Worm (Caenorhabditis elegans) whole organism, L1 larva: ENCODE results near the gene smex-1.

ENCODE experiments used
- Y116A8C.19 ChIP-seq: sonication (generic microtip); optimal IDR thresholded peaks from 2 replicates; lab custom pipeline; 2016; ENCODE audit warnings: missing compliant biosample characterization, missing genetic modification characterization, borderline replicate concordance
- aly-2 ChIP-seq: fragments of 150-350 bp; optimal IDR thresholded peaks from 2 replicates; lab custom pipeline; 2014; ENCODE audit warnings: missing biosample characterization, missing genetic modification characterization
- blmp-1 ChIP-seq: fragments of 150-350 bp; optimal IDR thresholded peaks from 2 replicates; lab custom pipeline; 2014; ENCODE audit warnings: missing biosample characterization, missing genetic modification characterization
- ceh-8 ChIP-seq: fragments of 200-800 bp; sonication (Bioruptor generic); optimal IDR thresholded peaks from 2 replicates; lab custom pipeline; 2018; ENCODE audit warnings: mild to moderate bottlenecking, missing genetic modification characterization, moderate library complexity, missing compliant biosample characterization
- ceh-82 ChIP-seq, 3 experiments: fragments of 150-350 bp in 1 of 3; sonication (generic microtip) in 2 of 3; optimal IDR thresholded peaks; 2 replicates each; lab custom pipeline; 2014 to 2017; ENCODE audit warnings: missing biosample characterization in 3 of 3, missing genetic modification characterization in 3 of 3
- dpl-1 ChIP-seq, 3 experiments: fragments of 150-350 bp in 2 of 3; sonication (generic microtip) in 1 of 3; optimal IDR thresholded peaks; 2 replicates each; lab custom pipeline; 2014 to 2017; ENCODE audit warnings: missing biosample characterization in 3 of 3, missing genetic modification characterization in 3 of 3, missing genetic modification reagents in 3 of 3
- dsc-1 ChIP-seq: sonication (generic microtip); optimal IDR thresholded peaks from 2 replicates; lab custom pipeline; 2016; ENCODE audit warnings: mild to moderate bottlenecking, missing genetic modification characterization, missing compliant biosample characterization
- ets-5 ChIP-seq: fragments of 200-800 bp; sonication (Bioruptor generic); IDR thresholded peaks from 2 replicates; pipeline ENCODE4 v1.3.6; 2022; ENCODE audit warnings: missing genetic modification characterization, missing compliant biosample characterization
- fkh-4 ChIP-seq: sonication (generic microtip); optimal IDR thresholded peaks from 2 replicates; lab custom pipeline; 2016; ENCODE audit warnings: missing compliant biosample characterization, missing genetic modification characterization, borderline replicate concordance
- fkh-8 ChIP-seq: sonication (generic microtip); optimal IDR thresholded peaks from 2 replicates; lab custom pipeline; 2016; ENCODE audit warnings: mild to moderate bottlenecking, missing genetic modification characterization, missing compliant biosample characterization
- hlh-4 ChIP-seq: sonication (generic microtip); optimal IDR thresholded peaks from 2 replicates; lab custom pipeline; 2016; ENCODE audit warnings: mild to moderate bottlenecking, missing genetic modification characterization, missing compliant biosample characterization
- hpl-2 ChIP-seq: fragments of 150-350 bp; optimal IDR thresholded peaks from 2 replicates; lab custom pipeline; 2014; ENCODE audit warnings: missing biosample characterization, missing genetic modification reagents, missing genetic modification characterization
- isw-1 ChIP-seq: fragments of 200-800 bp; sonication (Bioruptor generic); IDR thresholded peaks from 2 replicates; pipeline ENCODE4 v1.3.6; 2022; ENCODE audit warnings: missing genetic modification characterization, missing compliant biosample characterization
- lin-13 ChIP-seq: fragments of 150-350 bp; optimal IDR thresholded peaks from 2 replicates; lab custom pipeline; 2014; ENCODE audit warnings: missing biosample characterization, missing genetic modification reagents, missing genetic modification characterization
- lin-14 ChIP-seq: fragments of 200-800 bp; sonication (Bioruptor generic); optimal IDR thresholded peaks from 2 replicates; lab custom pipeline; 2018; ENCODE audit warnings: mild to moderate bottlenecking, missing genetic modification characterization, moderate library complexity, missing compliant biosample characterization
- lsy-2 ChIP-seq, 2 experiments: fragments of 150-350 bp; optimal IDR thresholded peaks; 2 replicates each; lab custom pipeline; 2014; ENCODE audit warnings: missing biosample characterization in 2 of 2, missing genetic modification characterization in 2 of 2
- mab-9 ChIP-seq: fragments of 200-800 bp; sonication (Bioruptor generic); IDR thresholded peaks from 2 replicates; pipeline ENCODE4 v1.3.6; 2022; ENCODE audit warnings: missing genetic modification reagents, missing genetic modification characterization, missing compliant biosample characterization
- mep-1 ChIP-seq: fragments of 150-350 bp; optimal IDR thresholded peaks from 2 replicates; lab custom pipeline; 2014; ENCODE audit warnings: missing biosample characterization, missing genetic modification characterization
- nhr-11 ChIP-seq: fragments of 150-350 bp; optimal IDR thresholded peaks from 2 replicates; lab custom pipeline; 2014; ENCODE audit warnings: missing biosample characterization, missing genetic modification characterization
- nhr-20 ChIP-seq: sonication (generic microtip); optimal IDR thresholded peaks from 2 replicates; lab custom pipeline; 2016; ENCODE audit warnings: mild to moderate bottlenecking, missing genetic modification characterization, missing compliant biosample characterization
- nhr-237 ChIP-seq: fragments of 150-350 bp; optimal IDR thresholded peaks from 2 replicates; lab custom pipeline; 2014; ENCODE audit warnings: missing biosample characterization, missing genetic modification characterization
- nhr-28 ChIP-seq: fragments of 150-350 bp; optimal IDR thresholded peaks from 2 replicates; lab custom pipeline; 2014; ENCODE audit warnings: missing biosample characterization, missing genetic modification characterization
- nhr-71 ChIP-seq: sonication (generic microtip); optimal IDR thresholded peaks from 2 replicates; lab custom pipeline; 2016; ENCODE audit warnings: mild to moderate bottlenecking, missing genetic modification characterization, moderate library complexity, missing compliant biosample characterization
- nhr-76 ChIP-seq: sonication (generic microtip); optimal IDR thresholded peaks from 2 replicates; lab custom pipeline; 2017; ENCODE audit warnings: missing biosample characterization, missing genetic modification characterization
- nhr-90 ChIP-seq: sonication (generic microtip); optimal IDR thresholded peaks from 2 replicates; lab custom pipeline; 2016; ENCODE audit warnings: mild to moderate bottlenecking, missing genetic modification characterization, missing compliant biosample characterization; ENCODE audit not compliant: poor library complexity
- pqm-1 ChIP-seq: sonication (generic microtip); optimal IDR thresholded peaks from 3 replicates; lab custom pipeline; 2017; ENCODE audit warnings: missing biosample characterization, missing genetic modification characterization
- rnt-1 ChIP-seq: sonication (generic microtip); optimal IDR thresholded peaks from 2 replicates; lab custom pipeline; 2016; ENCODE audit warnings: mild to moderate bottlenecking, missing genetic modification characterization, moderate library complexity, missing compliant biosample characterization
- skn-1 ChIP-seq: fragments of 150-350 bp; optimal IDR thresholded peaks from 2 replicates; lab custom pipeline; 2014; ENCODE audit warnings: missing biosample characterization, missing genetic modification characterization
- snpc-4 ChIP-seq: fragments of 150-350 bp; optimal IDR thresholded peaks from 2 replicates; lab custom pipeline; 2014; ENCODE audit warnings: missing biosample characterization, missing genetic modification characterization
- snu-23 ChIP-seq: sonication (generic microtip); optimal IDR thresholded peaks from 2 replicates; lab custom pipeline; 2016; ENCODE audit warnings: missing genetic modification characterization, missing compliant biosample characterization
- swsn-7 ChIP-seq: sonication (generic microtip); optimal IDR thresholded peaks from 2 replicates; lab custom pipeline; 2016; ENCODE audit warnings: missing genetic modification characterization, missing compliant biosample characterization
- tbx-2 ChIP-seq: sonication (generic microtip); optimal IDR thresholded peaks from 2 replicates; lab custom pipeline; 2016; ENCODE audit warnings: missing genetic modification characterization, missing compliant biosample characterization
- unc-130 ChIP-seq: fragments of 150-350 bp; optimal IDR thresholded peaks from 2 replicates; lab custom pipeline; 2017; ENCODE audit warnings: missing biosample characterization, missing genetic modification characterization, inconsistent platforms
- unc-98 ChIP-seq: fragments of 200-800 bp; sonication (Bioruptor generic); IDR thresholded peaks from 2 replicates; pipeline ENCODE4 v1.3.6; 2022; ENCODE audit warnings: missing genetic modification characterization, missing compliant biosample characterization
- vab-15 ChIP-seq: sonication (generic microtip); optimal IDR thresholded peaks from 2 replicates; lab custom pipeline; 2017; ENCODE audit warnings: missing genotype, mild to moderate bottlenecking, missing genetic modification characterization, missing compliant biosample characterization
- xbp-1 ChIP-seq: sonication (generic microtip); optimal IDR thresholded peaks from 2 replicates; lab custom pipeline; 2016; ENCODE audit warnings: missing genetic modification characterization, missing compliant biosample characterization
- ztf-11 ChIP-seq, 2 experiments: sonication (generic microtip); optimal IDR thresholded peaks; 2 replicates each; lab custom pipeline; 2016 to 2017; ENCODE audit warnings: missing genetic modification characterization in 2 of 2, missing biosample characterization in 1 of 2, missing compliant biosample characterization in 1 of 2
- ztf-4 ChIP-seq: fragments of 150-350 bp; optimal IDR thresholded peaks from 2 replicates; lab custom pipeline; 2014; ENCODE audit warnings: missing biosample characterization, missing genetic modification characterization

The smex-1 gene

ce11 chrV:8252532-8252931 is 43.2 kb downstream of the smex-1 start (continued):
- TF ChIP-seq mep-1 (no peak), nhr-90 (tag; lab: Kevin White, UChicago) (no peak), rnt-1 (tag; lab: Kevin White, UChicago) (peak; percentile 75), tbx-2 (no peak), lsy-2 (tag; optimal IDR thresholded peaks at IDR 0.05; lab: Kevin White, UChicago) (peak in 1 of 2 experiments; percentile 28), swsn-7 (tag; lab: Kevin White, UChicago) (no peak), dpl-1 (GFP tag; optimal IDR thresholded peaks at IDR 0.05; lab: Kevin White, UChicago) (no peak), isw-1 (GFP tag; lab: Robert Waterston, UW) (no peak), blmp-1 (no peak), snpc-4 (peak; percentile 12), nhr-71 (tag; lab: Kevin White, UChicago) (peak; percentile 65), unc-98 (GFP tag; lab: Robert Waterston, UW) (no peak), Y116A8C.19 (tag; lab: Kevin White, UChicago) (no peak), nhr-28 (tag; lab: Kevin White, UChicago) (no peak), lin-14 (peak; percentile 70), ztf-4 (tag; lab: Kevin White, UChicago) (no peak), pqm-1 (tag; lab: Kevin White, UChicago) (no peak), nhr-11 (tag; lab: Kevin White, UChicago) (no peak), unc-130 (tag; lab: Kevin White, UChicago) (no peak), ceh-82 (tag; optimal IDR thresholded peaks at IDR 0.05; lab: Kevin White, UChicago) (no peak), lin-13 (GFP tag; lab: Kevin White, UChicago) (no peak)

ce11 chrV:8251075-8251474 is 44.7 kb downstream of the smex-1 start:
- TF ChIP-seq aly-2 (no peak), ceh-8 (GFP tag; lab: Kevin White, UChicago) (no peak), xbp-1 (tag; lab: Kevin White, UChicago) (no peak), mab-9 (GFP tag; lab: Robert Waterston, UW) (0 out of 2 replicates have a peak, but pooled peaks have one; percentile 14), snu-23 (no peak), lin-14 (peak; percentile 52)
- TF ChIP-seq, all 84 proteins: peak for 2

ce11 chrV:8250208-8250607 is 45.6 kb downstream of the smex-1 start, which contains the start of gene C16D9.6:
Gene C16D9.6, minus strand, starts transcription at chrV:8250308.
- TF ChIP-seq ets-5 (GFP tag; lab: Robert Waterston, UW) (no peak), lin-13 (GFP tag; lab: Kevin White, UChicago) (no peak), skn-1 (tag; lab: Kevin White, UChicago) (no peak), nhr-76 (tag; lab: Kevin White, UChicago) (no peak), fkh-4 (tag; lab: Kevin White, UChicago) (no peak), ztf-4 (tag; lab: Kevin White, UChicago) (no peak), mab-9 (GFP tag; lab: Robert Waterston, UW) (no peak), pqm-1 (tag; lab: Kevin White, UChicago) (no peak), vab-15 (tag; lab: Kevin White, UChicago) (no peak), nhr-20 (tag; lab: Kevin White, UChicago) (no peak), ztf-11 (tag; optimal IDR thresholded peaks at IDR 0.05; lab: Kevin White, UChicago) (no peak), dsc-1 (peak; percentile 8), nhr-237 (no peak), hlh-4 (tag; lab: Kevin White, UChicago) (no peak), isw-1 (GFP tag; lab: Robert Waterston, UW) (no peak), fkh-8 (tag; lab: Kevin White, UChicago) (peak; percentile 77), hpl-2 (no peak), nhr-71 (tag; lab: Kevin White, UChicago) (peak; percentile 43)
